Fruit fly (Drosophila melanogaster) whole organism, adult: Measurements from ENCODE around the gene CG31245.

Experiments used
- CG11617 ChIP-seq: fragments of 200-800 bp; sonication (Bioruptor generic); optimal IDR thresholded peaks from 2 replicates; lab custom pipeline; 2017; ENCODE audit warnings: mild to moderate bottlenecking, missing biosample characterization, missing genetic modification reagents, missing genetic modification characterization
- CG12768 ChIP-seq: fragments of 200-800 bp; sonication (Bioruptor generic); optimal IDR thresholded peaks from 2 replicates; lab custom pipeline; 2017; ENCODE audit warnings: missing biosample characterization, missing genetic modification characterization, mild to moderate bottlenecking, moderate library complexity, missing genetic modification reagents
- CG14711 ChIP-seq: fragments of 200-800 bp; sonication (Bioruptor generic); optimal IDR thresholded peaks from 2 replicates; lab custom pipeline; 2018; ENCODE audit warnings: missing biosample characterization, mild to moderate bottlenecking, missing genetic modification characterization, moderate library complexity
- CG1620 ChIP-seq: fragments of 200-800 bp; sonication (Bioruptor generic); optimal IDR thresholded peaks from 2 replicates; lab custom pipeline; 2016; ENCODE audit warnings: missing biosample characterization, missing genetic modification characterization
- CG33017 ChIP-seq: fragments of 200-800 bp; sonication (Bioruptor generic); optimal IDR thresholded peaks from 2 replicates; lab custom pipeline; 2018; ENCODE audit warnings: missing biosample characterization, mild to moderate bottlenecking, missing genetic modification characterization, moderate library complexity
- CG5204 ChIP-seq: fragments of 200-800 bp; sonication (Bioruptor generic); optimal IDR thresholded peaks from 2 replicates; lab custom pipeline; 2016; ENCODE audit warnings: missing biosample characterization, missing genetic modification characterization
- CG7045 ChIP-seq: fragments of 200-800 bp; sonication (Bioruptor generic); optimal IDR thresholded peaks from 2 replicates; lab custom pipeline; 2017; ENCODE audit warnings: missing biosample characterization, mild to moderate bottlenecking, missing genetic modification characterization
- CG7101 ChIP-seq: fragments of 200-800 bp; sonication (Bioruptor generic); optimal IDR thresholded peaks from 2 replicates; lab custom pipeline; 2018; ENCODE audit warnings: missing biosample characterization, mild to moderate bottlenecking, missing genetic modification characterization, moderate library complexity
- Clk ChIP-seq: fragments of 200-800 bp; sonication (Bioruptor generic); optimal IDR thresholded peaks from 2 replicates; lab custom pipeline; 2017; ENCODE audit warnings: missing biosample characterization, missing genetic modification characterization
- Crg-1 ChIP-seq: fragments of 200-800 bp; sonication (Bioruptor generic); optimal IDR thresholded peaks from 2 replicates; lab custom pipeline; 2016; ENCODE audit warnings: missing biosample characterization, missing genetic modification characterization
- Hr96 ChIP-seq: fragments of 200-800 bp; sonication (Bioruptor generic); optimal IDR thresholded peaks from 2 replicates; lab custom pipeline; 2016; ENCODE audit warnings: missing biosample characterization, missing genetic modification characterization
- Mnt ChIP-seq: fragments of 200-800 bp; sonication (Bioruptor generic); optimal IDR thresholded peaks from 2 replicates; lab custom pipeline; 2016; ENCODE audit warnings: missing biosample characterization, mild to moderate bottlenecking, missing genetic modification characterization
- bab1 ChIP-seq: fragments of 200-800 bp; sonication (Bioruptor generic); optimal IDR thresholded peaks from 3 replicates; lab custom pipeline; 2019; ENCODE audit warnings: missing biosample characterization, mild to moderate bottlenecking, missing genetic modification characterization, moderate library complexity
- cic ChIP-seq: fragments of 200-800 bp; sonication (Bioruptor generic); optimal IDR thresholded peaks from 2 replicates; lab custom pipeline; 2017; ENCODE audit warnings: missing biosample characterization, mild to moderate bottlenecking, missing genetic modification characterization, moderate library complexity
- cnc ChIP-seq, 2 experiments: fragments of >200 bp; optimal IDR thresholded peaks; 2 replicates each; lab custom pipeline; 2017
- kay ChIP-seq: fragments of 200-800 bp; sonication (Bioruptor generic); peaks from one replicate; lab custom pipeline; 2016; ENCODE audit warnings: missing biosample characterization, missing genetic modification characterization, borderline replicate concordance
- ovo ChIP-seq: fragments of 200-800 bp; sonication (Bioruptor generic); optimal IDR thresholded peaks from 2 replicates; lab custom pipeline; 2016; ENCODE audit warnings: missing biosample characterization, missing genetic modification characterization
- pad ChIP-seq: fragments of 200-800 bp; sonication (Bioruptor generic); optimal IDR thresholded peaks from 3 replicates; lab custom pipeline; 2017; ENCODE audit warnings: missing biosample characterization, missing genetic modification characterization, mild to moderate bottlenecking, moderate library complexity, missing genetic modification reagents
- tj ChIP-seq: fragments of 200-800 bp; sonication (Bioruptor generic); optimal IDR thresholded peaks from 3 replicates; lab custom pipeline; 2017; ENCODE audit warnings: missing biosample characterization, mild to moderate bottlenecking, missing genetic modification characterization, moderate library complexity
- toe ChIP-seq: fragments of 200-800 bp; sonication (Bioruptor generic); optimal IDR thresholded peaks from 2 replicates; lab custom pipeline; 2016; ENCODE audit warnings: missing biosample characterization, missing genetic modification characterization

The CG31245 gene

DNA sequence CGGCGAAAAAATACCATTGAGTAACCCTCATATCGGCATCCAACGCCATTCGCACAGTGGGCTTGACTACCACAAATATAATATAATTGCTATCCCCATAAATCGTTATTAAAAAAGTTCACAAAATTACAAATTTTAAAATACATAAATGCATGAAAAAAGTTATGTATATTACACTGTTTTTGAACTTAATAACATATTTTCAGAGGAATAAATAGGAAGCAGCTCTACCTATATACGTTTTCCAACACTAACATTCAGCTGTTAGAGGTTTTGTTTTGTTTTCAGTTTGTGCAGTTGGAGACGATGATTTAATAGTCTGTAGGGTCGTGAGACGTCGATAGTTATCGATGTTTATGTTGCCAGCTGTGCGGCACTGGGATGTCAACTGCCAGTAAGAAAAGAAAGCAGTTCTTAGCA, 26.1 kb upstream of the CG31245 start, which contains the start of the genes Ino80 and Aptx:
Ino80 (minus strand) TSS at position 58 of the 420 bp plus-strand sequence.
Aptx (plus strand) TSS at position 360 of the 420 bp plus-strand sequence.
- peak; percentile 87 for TF ChIP-seq CG14711 (tag; lab: Kevin White, UChicago)
- peak; percentile 88 for TF ChIP-seq CG11617 (GFP tag; lab: Kevin White, UChicago)
- TF ChIP-seq Crg-1 (GFP tag; lab: Kevin White, UChicago), result peak; percentile 84
- peak; percentile 91 for TF ChIP-seq CG12768
- no peak for TF ChIP-seq cnc (optimal IDR thresholded peaks at IDR 0.05; lab: Kevin White, UChicago)
- TF ChIP-seq CG7045 (GFP tag; lab: Kevin White, UChicago), result peak; percentile 94
- TF ChIP-seq CG1620 (GFP tag; lab: Kevin White, UChicago), result peak; percentile 91
- TF ChIP-seq pad, result peak; percentile 71
- peak; percentile 92 for TF ChIP-seq bab1 (GFP tag; lab: Kevin White, UChicago)
- no peak for TF ChIP-seq kay (GFP tag; lab: Kevin White, UChicago)
- TF ChIP-seq tj (GFP tag; lab: Kevin White, UChicago), result peak; percentile 68
- peak; percentile 93 for TF ChIP-seq CG5204
- TF ChIP-seq CG7101, result peak; percentile 91
- peak; percentile 94 for TF ChIP-seq toe (GFP tag; lab: Kevin White, UChicago)
- TF ChIP-seq Hr96, result peak; percentile 85
- peak; percentile 87 for TF ChIP-seq CG33017 (tag; lab: Kevin White, UChicago)
- peak; percentile 78 for TF ChIP-seq Mnt
- peak; percentile 75 for TF ChIP-seq ovo
- peak; percentile 40 for TF ChIP-seq cic (GFP tag; lab: Kevin White, UChicago)
- peak; percentile 85 for TF ChIP-seq Clk (GFP tag; lab: Kevin White, UChicago)

DNA sequence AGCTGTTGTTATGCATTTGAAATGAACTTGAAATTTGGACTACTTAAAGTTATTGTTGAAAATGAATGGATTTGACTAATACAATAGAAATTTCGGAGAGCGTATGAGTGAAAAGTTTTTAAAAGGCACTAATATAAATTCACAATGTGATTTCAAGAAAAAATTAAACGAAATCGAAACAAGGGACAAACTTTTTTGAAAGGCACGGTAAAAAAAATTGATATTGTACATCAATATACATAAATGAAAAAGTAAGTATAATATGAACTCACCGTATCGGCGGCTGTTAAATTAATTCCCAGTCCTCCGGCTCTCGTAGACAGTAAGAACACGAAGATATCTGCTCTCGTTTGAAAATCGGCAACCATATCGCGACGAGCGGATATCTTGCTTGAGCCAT, 21.4 kb upstream of the CG31245 start, which contains the start of gene CG31244:
CG31244 (minus strand) TSS at position 101 of the 400 bp plus-strand sequence.
- no peak for TF ChIP-seq CG12768
- no peak for TF ChIP-seq Mnt
- no peak for TF ChIP-seq CG5204
- TF ChIP-seq cnc (optimal IDR thresholded peaks at IDR 0.05; lab: Kevin White, UChicago), result no peak
- no peak for TF ChIP-seq CG33017 (tag; lab: Kevin White, UChicago)
- no peak for TF ChIP-seq ovo
- no peak for TF ChIP-seq Crg-1 (GFP tag; lab: Kevin White, UChicago)
- no peak for TF ChIP-seq kay (GFP tag; lab: Kevin White, UChicago)
- TF ChIP-seq CG7045 (GFP tag; lab: Kevin White, UChicago), result no peak
- TF ChIP-seq tj (GFP tag; lab: Kevin White, UChicago), result no peak
- no peak for TF ChIP-seq CG11617 (GFP tag; lab: Kevin White, UChicago)
- no peak for TF ChIP-seq cic (GFP tag; lab: Kevin White, UChicago)
- TF ChIP-seq CG7101, result no peak
- no peak for TF ChIP-seq CG14711 (tag; lab: Kevin White, UChicago)
- TF ChIP-seq toe (GFP tag; lab: Kevin White, UChicago), result no peak
- TF ChIP-seq Hr96, result no peak
- TF ChIP-seq bab1 (GFP tag; lab: Kevin White, UChicago), result no peak
- no peak for TF ChIP-seq CG1620 (GFP tag; lab: Kevin White, UChicago)

DNA sequence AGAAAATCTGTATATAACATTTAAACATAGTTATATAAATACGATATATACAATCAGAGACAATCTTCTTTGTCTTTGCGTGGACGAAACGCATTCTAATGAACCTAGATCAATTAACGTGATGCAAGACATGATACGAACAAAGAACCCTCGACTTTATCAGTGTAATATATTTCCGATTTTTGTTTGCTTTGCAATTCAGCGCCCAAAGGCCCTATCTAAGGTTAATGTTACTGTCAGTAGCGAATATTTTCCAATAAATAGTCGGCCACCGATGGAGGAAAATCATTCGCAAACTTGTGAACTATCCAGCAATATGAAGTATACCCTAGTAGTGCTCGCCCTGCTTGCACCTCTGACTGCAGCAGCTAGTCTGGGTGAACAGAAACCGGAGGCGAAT, 16.0 kb upstream of the CG31245 start, which contains the start of gene CG3739:
CG3739 (plus strand) TSS at position 301 of the 400 bp plus-strand sequence.
- TF ChIP-seq tj (GFP tag; lab: Kevin White, UChicago), result no peak
- no peak for TF ChIP-seq Mnt
- TF ChIP-seq CG7101, result no peak
- TF ChIP-seq Clk (GFP tag; lab: Kevin White, UChicago), result no peak
- TF ChIP-seq Crg-1 (GFP tag; lab: Kevin White, UChicago), result no peak
- no peak for TF ChIP-seq kay (GFP tag; lab: Kevin White, UChicago)
- TF ChIP-seq pad, result no peak
- no peak for TF ChIP-seq cic (GFP tag; lab: Kevin White, UChicago)
- TF ChIP-seq toe (GFP tag; lab: Kevin White, UChicago), result no peak
- no peak for TF ChIP-seq Hr96
- no peak for TF ChIP-seq cnc (optimal IDR thresholded peaks at IDR 0.05; lab: Kevin White, UChicago)
- TF ChIP-seq ovo, result no peak
- TF ChIP-seq bab1 (GFP tag; lab: Kevin White, UChicago), result no peak
- no peak for TF ChIP-seq CG1620 (GFP tag; lab: Kevin White, UChicago)

DNA sequence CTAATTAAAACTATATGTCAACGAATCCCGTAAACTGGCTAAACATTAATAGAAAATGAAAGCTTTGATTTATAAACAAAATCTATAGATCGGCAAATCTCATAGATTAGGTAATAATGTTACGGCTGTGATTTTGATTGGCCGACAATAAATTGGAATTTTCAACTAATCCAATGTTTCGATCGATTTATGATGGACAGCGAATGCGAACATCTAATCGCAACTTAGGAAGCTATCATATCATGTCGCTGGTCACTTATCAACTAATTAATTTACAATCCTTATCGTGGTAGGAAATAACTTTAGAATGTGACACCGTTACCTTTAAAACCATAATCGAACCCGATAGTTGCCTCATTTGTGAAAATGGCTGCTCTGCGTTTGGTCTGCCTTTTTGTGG, 12.9 kb upstream of the CG31245 start, which contains the start of gene CG18493:
CG18493 (plus strand) TSS at position 352 of the 400 bp plus-strand sequence.
- peak; percentile 10 for TF ChIP-seq cic (GFP tag; lab: Kevin White, UChicago)
- no peak for TF ChIP-seq CG5204

DNA sequence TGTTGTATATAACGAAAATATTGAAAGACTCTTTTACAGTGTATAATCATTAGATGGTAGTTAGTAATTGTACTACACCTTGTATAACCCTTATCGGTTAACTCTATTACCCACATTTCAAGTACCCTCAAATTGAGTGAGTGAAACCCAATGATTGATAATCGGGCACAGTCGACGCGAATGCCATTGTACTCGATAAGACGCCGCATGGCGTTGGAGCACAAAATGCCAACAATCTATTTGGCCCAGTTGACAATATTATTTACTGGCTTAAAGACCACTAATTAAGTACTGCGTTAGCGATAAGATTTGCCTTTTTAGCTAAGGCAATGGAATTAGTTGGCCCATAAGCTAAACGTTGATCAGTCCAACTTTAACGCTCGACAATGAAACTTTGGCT, 10.6 kb upstream of the CG31245 start, which contains the start of gene CG3734:
CG3734 (plus strand) TSS at position 254 of the 400 bp plus-strand sequence.
- no peak for TF ChIP-seq bab1 (GFP tag; lab: Kevin White, UChicago)
- peak; percentile 73 for TF ChIP-seq cic (GFP tag; lab: Kevin White, UChicago)
- TF ChIP-seq Clk (GFP tag; lab: Kevin White, UChicago), result no peak
- TF ChIP-seq toe (GFP tag; lab: Kevin White, UChicago), result no peak
- no peak for TF ChIP-seq Hr96
- TF ChIP-seq CG7101, result no peak
- peak; percentile 1 for TF ChIP-seq pad
- no peak for TF ChIP-seq CG5204
- no peak for TF ChIP-seq CG1620 (GFP tag; lab: Kevin White, UChicago)
- no peak for TF ChIP-seq CG12768
- no peak for TF ChIP-seq CG33017 (tag; lab: Kevin White, UChicago)
- TF ChIP-seq kay (GFP tag; lab: Kevin White, UChicago), result peak; percentile 78
- no peak for TF ChIP-seq ovo
- TF ChIP-seq CG11617 (GFP tag; lab: Kevin White, UChicago), result no peak
- no peak for TF ChIP-seq CG14711 (tag; lab: Kevin White, UChicago)
- TF ChIP-seq Mnt, result peak; percentile 57
- TF ChIP-seq Crg-1 (GFP tag; lab: Kevin White, UChicago), result no peak
- no peak for TF ChIP-seq CG7045 (GFP tag; lab: Kevin White, UChicago)
- no peak for TF ChIP-seq tj (GFP tag; lab: Kevin White, UChicago)
- TF ChIP-seq cnc (optimal IDR thresholded peaks at IDR 0.05; lab: Kevin White, UChicago), result no peak

DNA sequence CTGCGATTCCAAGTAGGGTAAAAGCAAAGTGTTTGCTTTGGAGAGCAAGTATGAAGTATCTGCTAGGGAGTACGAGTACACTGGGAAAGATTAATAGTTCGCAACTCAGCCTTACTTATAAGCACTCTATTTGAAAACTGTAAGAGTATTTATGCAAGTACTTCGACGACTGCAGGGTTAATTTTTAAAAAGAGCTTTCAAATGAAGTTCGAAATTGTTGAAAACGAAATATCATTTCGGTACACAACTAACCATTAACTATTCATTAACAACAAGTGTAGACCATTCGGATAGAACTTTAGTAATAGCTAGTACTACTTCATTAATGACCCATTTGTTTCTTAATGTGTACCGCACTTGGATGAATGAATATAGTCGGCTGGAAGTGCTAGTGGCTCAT, 6.3 kb upstream of the CG31245 start:
- TF ChIP-seq CG7045 (GFP tag; lab: Kevin White, UChicago) (no peak), kay (GFP tag; lab: Kevin White, UChicago) (no peak), bab1 (GFP tag; lab: Kevin White, UChicago) (no peak), tj (GFP tag; lab: Kevin White, UChicago) (no peak), CG33017 (tag; lab: Kevin White, UChicago) (no peak), CG1620 (GFP tag; lab: Kevin White, UChicago) (no peak), CG12768 (no peak), CG5204 (no peak), Hr96 (no peak), CG14711 (tag; lab: Kevin White, UChicago) (no peak), Crg-1 (GFP tag; lab: Kevin White, UChicago) (no peak), ovo (no peak), Clk (GFP tag; lab: Kevin White, UChicago) (no peak), CG11617 (GFP tag; lab: Kevin White, UChicago) (no peak)
